Worm (Caenorhabditis elegans): ENCODE measurements around the gene F58F6.5.

The F58F6.5 gene

DNA sequence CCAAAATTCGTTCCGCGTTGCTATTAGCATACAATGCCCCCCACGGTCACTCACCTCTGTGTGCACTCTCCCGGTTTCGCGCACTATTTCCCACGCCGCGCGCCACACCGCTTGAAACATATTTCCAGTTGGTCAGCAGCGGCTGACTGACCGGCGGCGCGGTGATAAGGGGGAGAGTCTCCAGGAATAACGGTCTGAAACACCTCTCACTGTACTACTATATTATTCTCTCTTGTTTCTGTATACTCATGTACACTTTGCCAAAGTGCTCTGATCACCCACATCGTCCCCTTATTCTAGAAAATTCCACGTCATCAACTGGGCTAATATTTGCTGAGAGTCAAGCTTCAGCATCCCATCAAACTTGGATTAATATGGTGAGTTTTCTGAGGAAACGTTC, 42.4 kb downstream of the F58F6.5 start, which contains the start of gene nhr-41:
Gene nhr-41 (plus strand): TSS at position 301 of the 400 bp plus-strand sequence.
- no peak for TF ChIP-seq rbr-2 (tag; optimal IDR thresholded peaks at IDR 0.05)
- no peak for TF ChIP-seq ztf-7 (tag; optimal IDR thresholded peaks at IDR 0.05)
- TF ChIP-seq daf-16 (GFP tag; optimal IDR thresholded peaks at IDR 0.05) = no peak
- TF ChIP-seq daf-16 (tag; optimal IDR thresholded peaks at IDR 0.05) = peak; percentile 4
- TF ChIP-seq saeg-2 (GFP tag; IDR thresholded peaks at IDR 0.05) = no peak
- TF ChIP-seq nhr-11 (tag; optimal IDR thresholded peaks at IDR 0.05) = no peak
- peak; percentile 38; the same call in 1 of the 2 replicates for TF ChIP-seq set-16 (GFP tag; IDR thresholded peaks at IDR 0.05)
- peak; percentile 33 for TF ChIP-seq hlh-11 (tag; optimal IDR thresholded peaks at IDR 0.05)
- TF ChIP-seq dpl-1 (GFP tag; optimal IDR thresholded peaks at IDR 0.05) = no peak
- TF ChIP-seq hmg-1.1 (GFP tag; IDR thresholded peaks at IDR 0.05) = no peak
- TF ChIP-seq hlh-30 (tag; optimal IDR thresholded peaks at IDR 0.05; ENCODE audit: insufficient read depth) = no peak

DNA sequence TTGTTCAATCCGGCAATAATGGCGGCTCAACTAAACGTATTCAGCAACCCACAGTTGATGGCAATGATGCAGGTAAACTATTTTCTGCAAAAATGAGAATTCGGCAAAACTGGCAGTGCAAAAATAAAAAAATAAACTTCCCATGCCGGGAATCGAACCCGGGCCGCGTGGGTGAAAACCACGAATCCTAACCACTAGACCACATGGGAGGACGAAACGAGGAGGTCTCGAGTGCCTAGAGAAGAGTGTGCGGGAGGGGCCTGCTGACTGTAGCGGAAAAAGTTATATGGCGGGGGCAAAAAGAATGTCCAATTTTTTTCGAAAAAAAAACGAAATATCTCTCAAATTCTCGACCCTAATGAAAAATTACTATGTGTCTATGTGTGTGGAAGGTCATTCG, 44.6 kb downstream of the F58F6.5 start:
- TF ChIP-seq nhr-237 (tag; optimal IDR thresholded peaks at IDR 0.05) (no peak), hmg-1.1 (GFP tag; IDR thresholded peaks at IDR 0.05) (peak; percentile 83), nhr-77 (tag; optimal IDR thresholded peaks at IDR 0.05) (peak; percentile 5), lin-15B (tag; optimal IDR thresholded peaks at IDR 0.05) (no peak), nhr-28 (tag; optimal IDR thresholded peaks at IDR 0.05) (peak; percentile 34), jun-1 (tag; optimal IDR thresholded peaks at IDR 0.05) (no peak), nhr-76 (tag; optimal IDR thresholded peaks at IDR 0.05) (no peak), vab-7 (GFP tag; IDR thresholded peaks at IDR 0.05) (peak; percentile 83), lsy-2 (tag; optimal IDR thresholded peaks at IDR 0.05) (peak in 1 of 2 experiments; percentile 29), T20F7.1 (GFP tag; optimal IDR thresholded peaks at IDR 0.05) (no peak), lir-3 (tag; optimal IDR thresholded peaks at IDR 0.05) (no peak), egl-27 (tag; optimal IDR thresholded peaks at IDR 0.05) (no peak), F10B5.3 (tag; optimal IDR thresholded peaks at IDR 0.05) (no peak), ztf-7 (tag; optimal IDR thresholded peaks at IDR 0.05) (no peak), mdt-29 (GFP tag; IDR thresholded peaks at IDR 0.05) (peak; percentile 48), dmd-6 (GFP tag; IDR thresholded peaks at IDR 0.05) (peak; percentile 62), ZK337.2 (GFP tag; IDR thresholded peaks at IDR 0.05) (peak; percentile 38; the same call in 1 of the 2 replicates), snpc-1.2 (GFP tag; IDR thresholded peaks at IDR 0.05) (no peak), dve-1 (tag; optimal IDR thresholded peaks at IDR 0.05; ENCODE audit: insufficient read depth) (peak; percentile 38), daf-12 (tag; optimal IDR thresholded peaks at IDR 0.05) (no peak), lin-13 (GFP tag; optimal IDR thresholded peaks at IDR 0.05) (peak; percentile 33), Y48G9A.11 (GFP tag; IDR thresholded peaks at IDR 0.05) (peak; percentile 66), nhr-10 (tag; optimal IDR thresholded peaks at IDR 0.05) (no peak), nhr-6 (tag; optimal IDR thresholded peaks at IDR 0.05) (no peak), R02D3.7 (tag; optimal IDR thresholded peaks at IDR 0.05) (no peak), mdl-1 (tag; optimal IDR thresholded peaks at IDR 0.05) (peak in 1 of 2 experiments; percentile 55), cey-2 (tag; optimal IDR thresholded peaks at IDR 0.05; ENCODE audit: borderline replicate concordance, insufficient read depth) (no peak), Y75B8A.6 (GFP tag; IDR thresholded peaks at IDR 0.05) (no peak), ama-1 (optimal IDR thresholded peaks at IDR 0.05) (no peak), ces-1 (GFP tag; optimal IDR thresholded peaks at IDR 0.05) (no peak), duxl-1 (tag; optimal IDR thresholded peaks at IDR 0.05; ENCODE audit: poor library complexity) (peak; percentile 54), set-16 (GFP tag; IDR thresholded peaks at IDR 0.05) (peak; percentile 47; the same call in 1 of the 2 replicates), nhr-11 (tag; optimal IDR thresholded peaks at IDR 0.05) (no peak), zfp-2 (tag; optimal IDR thresholded peaks at IDR 0.05) (no peak), dmd-8 (GFP tag; IDR thresholded peaks at IDR 0.05) (peak; percentile 81; the same call in 1 of the 2 replicates), ceh-28 (tag; optimal IDR thresholded peaks at IDR 0.05) (no peak), nhr-41 (GFP tag; IDR thresholded peaks at IDR 0.05) (peak; percentile 69), ctbp-1 (GFP tag; IDR thresholded peaks at IDR 0.05) (peak; percentile 48; the same call in 1 of the 2 replicates), zfp-3 (GFP tag; conservative IDR thresholded peaks at IDR 0.05) (peak; percentile 57; the same call in 1 of the 2 replicates), dmd-9 (GFP tag; IDR thresholded peaks at IDR 0.05) (no peak), saeg-2 (GFP tag; IDR thresholded peaks at IDR 0.05) (no peak), ceh-20 (GFP tag; IDR thresholded peaks at IDR 0.05) (no peak), egl-43 (GFP tag; IDR thresholded peaks at IDR 0.05) (peak; percentile 85)

Data from whole organism, L4 larva.